Worm (Caenorhabditis elegans) whole organism, mixed stage, embryonic: Measurements from ENCODE around the gene mpk-1.

Source experiments
- lin-13 ChIP-seq: fragments of 150-350 bp; optimal IDR thresholded peaks from 2 replicates; lab custom pipeline; 2014; ENCODE audit warnings: missing biosample characterization, missing genetic modification characterization
- lin-32 ChIP-seq: fragments of 200-800 bp; sonication (Bioruptor generic); optimal IDR thresholded peaks from 2 replicates; lab custom pipeline; 2018; ENCODE audit warnings: mild to moderate bottlenecking, missing genetic modification characterization, missing compliant biosample characterization
- lsy-2 ChIP-seq: fragments of 150-350 bp; optimal IDR thresholded peaks from 2 replicates; lab custom pipeline; 2014; ENCODE audit warnings: missing biosample characterization, missing genetic modification characterization
- nhr-76 ChIP-seq: sonication (generic microtip); optimal IDR thresholded peaks from 2 replicates; lab custom pipeline; 2017; ENCODE audit warnings: missing biosample characterization, missing genetic modification characterization
- pha-4 ChIP-seq: fragments of 150-350 bp; optimal IDR thresholded peaks from 2 replicates; lab custom pipeline; 2018; ENCODE audit warnings: missing biosample characterization, missing genetic modification reagents, missing genetic modification characterization
- snpc-4 ChIP-seq: fragments of 150-350 bp; optimal IDR thresholded peaks from 2 replicates; lab custom pipeline; 2014; ENCODE audit warnings: missing biosample characterization, missing genetic modification characterization
- unc-62 ChIP-seq: fragments of 150-350 bp; optimal IDR thresholded peaks from 2 replicates; lab custom pipeline; 2014; ENCODE audit warnings: missing biosample characterization, missing genetic modification reagents, missing genetic modification characterization
- ztf-11 ChIP-seq: fragments of 150-350 bp; optimal IDR thresholded peaks from 2 replicates; lab custom pipeline; 2014; ENCODE audit warnings: missing biosample characterization, missing genetic modification characterization

ce11 chrIII:4210661-4211060 is 17.2 kb downstream of the mpk-1 start:
- TF ChIP-seq unc-62 (GFP tag; lab: Kevin White, UChicago) (no peak), pha-4 (no peak), lin-32 (GFP tag; lab: Kevin White, UChicago) (no peak), lsy-2 (tag; lab: Kevin White, UChicago) (no peak), snpc-4 (tag; lab: Kevin White, UChicago) (no peak), nhr-76 (no peak), lin-13 (tag; lab: Kevin White, UChicago) (no peak), ztf-11 (tag; lab: Kevin White, UChicago) (no peak)
